Fruit fly (Drosophila melanogaster) Kc167 (cell line): ENCODE data around the gene gdl.

Source experiments
- Myc ChIP-seq: fragments of >200 bp; optimal IDR thresholded peaks from 2 replicates; lab custom pipeline; 2017; ENCODE audit warnings: missing external identifiers
- Sin3A ChIP-seq: fragments of >200 bp; optimal IDR thresholded peaks from 2 replicates; lab custom pipeline; 2018; ENCODE audit warnings: missing external identifiers
- h ChIP-seq: fragments of >200 bp; optimal IDR thresholded peaks from 3 replicates; lab custom pipeline; 2018; ENCODE audit warnings: missing external identifiers
- insv ChIP-seq: fragments of >200 bp; optimal IDR thresholded peaks from 3 replicates; lab custom pipeline; 2018; ENCODE audit warnings: missing external identifiers
- psq ChIP-seq: fragments of >200 bp; optimal IDR thresholded peaks from 2 replicates; lab custom pipeline; 2017; ENCODE audit warnings: missing external identifiers
- ttk ChIP-seq: sonication (Bioruptor generic); optimal IDR thresholded peaks from 2 replicates; lab custom pipeline; 2017; ENCODE audit warnings: missing external identifiers

gdl gene

DNA sequence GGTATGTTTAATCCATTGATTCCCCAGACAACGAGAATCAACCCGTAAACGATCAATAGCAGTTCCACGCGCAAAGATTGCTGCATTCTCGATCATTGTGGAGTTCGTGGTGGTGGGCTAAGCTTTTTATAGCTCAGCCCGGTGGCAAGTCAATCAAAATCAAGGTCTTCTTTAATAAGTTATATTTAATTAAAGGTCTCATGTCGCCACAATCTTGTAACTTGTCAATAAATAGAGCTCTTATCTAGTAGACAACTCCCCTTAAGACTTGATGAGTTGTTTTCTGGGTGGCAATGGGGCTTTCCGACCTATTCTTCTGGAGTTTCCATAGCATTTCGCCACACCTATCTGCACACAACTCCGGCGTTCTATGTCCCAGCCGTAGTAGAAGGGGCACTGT, 18.9 kb downstream of the gdl start, which contains the start of gene CG42728:
Gene CG42728, minus strand, starts transcription at position 101 of the 400 bp plus-strand sequence.
- TF ChIP-seq insv (no peak), h (no peak), Sin3A (no peak), Myc (lab: Kevin White, UChicago) (no peak), ttk (lab: Kevin White, UChicago) (no peak), psq (lab: Kevin White, UChicago) (no peak)

DNA sequence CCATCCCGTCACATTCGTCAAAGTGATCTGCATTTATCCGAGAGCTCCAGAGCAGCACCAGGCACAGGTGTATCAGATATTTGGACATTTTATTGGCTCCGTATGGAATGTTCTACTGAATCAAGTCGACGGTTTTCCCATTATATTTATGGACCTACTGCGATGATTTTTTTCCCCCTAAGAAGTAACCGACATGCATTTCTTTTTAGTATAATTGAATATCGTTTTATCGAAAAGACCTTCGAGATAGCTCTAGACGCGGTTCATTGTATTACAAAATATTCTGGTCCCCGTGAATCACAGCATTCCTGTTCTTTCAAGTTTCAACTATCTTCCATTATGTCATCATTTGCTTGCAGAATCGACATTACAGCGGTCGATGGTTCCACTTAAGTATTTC, 19.9 kb downstream of the gdl start, which contains the start of gene obst-H:
Gene obst-H, minus strand, starts transcription at position 101 of the 400 bp plus-strand sequence.
- TF ChIP-seq psq (lab: Kevin White, UChicago), result no peak
- no peak for TF ChIP-seq h
- no peak for TF ChIP-seq Myc (lab: Kevin White, UChicago)
- TF ChIP-seq ttk (lab: Kevin White, UChicago), result no peak
- TF ChIP-seq insv, result no peak
- TF ChIP-seq Sin3A, result no peak

DNA sequence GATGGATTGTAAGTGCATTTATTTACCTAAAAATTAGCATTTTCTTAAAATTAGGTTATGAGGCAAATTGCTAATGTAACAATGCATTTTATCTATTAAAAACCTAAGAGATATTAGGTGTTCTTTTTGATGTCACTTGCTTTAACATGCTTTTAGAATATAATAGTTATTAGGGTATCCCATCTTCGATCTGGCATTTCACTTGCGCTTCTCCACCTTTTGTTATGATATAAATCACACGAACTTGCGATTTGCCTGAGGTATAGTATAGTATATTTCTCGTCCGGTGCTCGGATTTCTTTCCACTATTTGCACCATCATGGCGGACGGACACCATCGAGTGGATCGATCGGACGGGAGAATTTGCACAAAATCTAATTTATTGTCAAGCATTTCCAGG, 20.8 kb downstream of the gdl start:
- TF ChIP-seq h, result no peak
- TF ChIP-seq psq (lab: Kevin White, UChicago), result no peak
- no peak for TF ChIP-seq insv
- TF ChIP-seq Sin3A, result no peak
- TF ChIP-seq Myc (lab: Kevin White, UChicago), result no peak
- TF ChIP-seq ttk (lab: Kevin White, UChicago), result no peak

DNA sequence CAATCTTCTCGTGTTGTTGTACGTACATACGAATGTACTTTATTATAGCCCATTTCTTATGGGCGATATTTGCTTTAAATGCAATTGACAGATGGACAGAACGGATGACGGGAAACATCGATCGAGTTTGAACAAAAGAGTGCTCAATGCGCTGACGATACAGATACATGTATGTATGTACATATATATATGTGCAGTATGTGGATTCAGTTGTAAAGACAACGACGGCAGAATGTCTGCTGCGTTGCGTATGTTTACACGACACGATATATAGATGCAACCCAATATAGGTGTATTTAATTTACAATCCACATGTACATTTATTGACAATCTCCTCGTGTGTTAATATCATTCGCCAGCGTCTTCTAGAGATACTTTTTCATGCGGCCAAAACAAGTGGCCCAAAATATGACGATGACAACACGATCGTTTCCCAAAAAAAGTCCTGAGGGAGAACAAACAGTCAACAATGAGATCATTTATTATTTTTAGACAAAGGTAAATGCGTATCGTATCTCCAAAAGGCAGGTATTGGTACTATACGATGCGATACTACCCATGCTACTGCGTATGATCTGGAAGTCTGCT, 21.5 kb downstream of the gdl start:
- no peak for TF ChIP-seq Sin3A
- TF ChIP-seq ttk (lab: Kevin White, UChicago), result no peak

DNA sequence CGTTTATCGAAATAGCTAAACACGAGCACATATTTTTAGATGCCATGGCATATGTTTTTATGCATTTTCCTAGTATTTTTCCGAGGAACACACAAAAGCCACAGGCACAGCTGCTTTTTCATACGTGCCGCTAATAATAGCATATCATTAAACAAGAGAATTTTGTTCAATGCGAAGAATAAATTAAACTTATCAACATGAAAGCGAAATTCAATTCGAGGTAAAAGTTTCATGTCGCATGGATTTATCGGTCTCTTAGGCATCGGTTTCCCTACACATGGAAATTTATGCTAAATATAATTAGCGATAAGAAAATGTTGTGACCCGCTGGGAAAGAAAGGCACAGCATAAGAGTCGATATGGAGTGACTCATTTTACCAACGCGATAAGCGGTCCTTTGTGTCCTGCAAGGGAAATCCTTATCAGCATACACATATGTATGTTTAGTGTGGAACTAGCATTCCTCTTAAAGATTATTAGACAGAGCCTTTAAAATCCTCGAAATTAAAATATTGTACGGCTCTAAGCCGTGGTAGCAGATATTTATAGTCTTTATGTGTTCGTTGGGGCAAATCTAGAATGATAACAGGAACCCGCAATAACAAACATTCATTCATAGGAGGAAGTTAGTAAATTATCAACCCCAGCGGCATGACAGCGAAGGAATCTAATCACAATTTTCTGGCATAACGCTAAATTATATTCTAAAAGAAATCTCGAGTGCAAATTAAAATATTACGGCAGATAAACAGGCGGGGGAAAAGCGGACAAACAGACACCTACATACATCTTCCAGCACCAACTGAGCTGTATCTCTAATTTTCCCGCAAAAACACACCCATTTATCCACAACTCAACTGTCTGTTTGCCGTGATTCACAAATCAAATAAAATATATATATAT, 22.4 kb downstream of the gdl start, which contains the start of gene CG43248:
Gene CG43248, minus strand, starts transcription at position 51 of the 903 bp plus-strand sequence.
- TF ChIP-seq Sin3A (no peak), Myc (lab: Kevin White, UChicago) (no peak), psq (lab: Kevin White, UChicago) (no peak), ttk (lab: Kevin White, UChicago) (no peak), insv (no peak), h (no peak)

DNA sequence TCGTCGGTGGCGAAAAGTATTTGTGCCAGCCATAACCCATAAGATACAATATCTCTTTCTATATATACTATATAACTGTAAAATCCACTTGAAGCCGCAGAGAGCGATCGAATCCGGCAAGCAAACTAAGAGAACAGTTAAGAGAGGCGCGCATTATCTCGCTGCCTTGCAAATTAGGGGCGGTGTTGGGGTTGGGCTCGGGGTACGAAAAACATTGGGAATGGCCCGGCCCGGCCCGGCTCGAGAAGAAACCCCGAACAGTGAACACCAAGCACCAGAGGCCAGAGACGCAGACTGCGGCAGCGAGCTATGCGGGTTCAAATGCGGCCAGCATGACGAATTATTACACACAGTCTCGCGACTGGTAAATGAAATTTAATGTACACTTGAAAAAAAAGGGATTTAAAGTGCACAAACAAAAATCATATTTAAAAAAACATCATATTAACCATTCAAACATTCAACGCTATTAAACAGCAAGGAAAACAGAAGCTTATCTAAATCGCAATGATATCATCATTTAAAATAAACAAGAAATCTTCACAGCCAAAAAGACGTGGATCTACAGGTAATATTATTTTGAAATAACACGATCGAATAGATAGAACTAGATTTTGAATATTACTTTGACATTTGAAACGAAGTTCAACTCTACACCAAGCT, 23.3 kb downstream of the gdl start:
- no peak for TF ChIP-seq ttk (lab: Kevin White, UChicago)
- TF ChIP-seq Myc (lab: Kevin White, UChicago), result no peak
- TF ChIP-seq Sin3A, result no peak
- TF ChIP-seq psq (lab: Kevin White, UChicago), result no peak
- no peak for TF ChIP-seq h
- no peak for TF ChIP-seq insv

DNA sequence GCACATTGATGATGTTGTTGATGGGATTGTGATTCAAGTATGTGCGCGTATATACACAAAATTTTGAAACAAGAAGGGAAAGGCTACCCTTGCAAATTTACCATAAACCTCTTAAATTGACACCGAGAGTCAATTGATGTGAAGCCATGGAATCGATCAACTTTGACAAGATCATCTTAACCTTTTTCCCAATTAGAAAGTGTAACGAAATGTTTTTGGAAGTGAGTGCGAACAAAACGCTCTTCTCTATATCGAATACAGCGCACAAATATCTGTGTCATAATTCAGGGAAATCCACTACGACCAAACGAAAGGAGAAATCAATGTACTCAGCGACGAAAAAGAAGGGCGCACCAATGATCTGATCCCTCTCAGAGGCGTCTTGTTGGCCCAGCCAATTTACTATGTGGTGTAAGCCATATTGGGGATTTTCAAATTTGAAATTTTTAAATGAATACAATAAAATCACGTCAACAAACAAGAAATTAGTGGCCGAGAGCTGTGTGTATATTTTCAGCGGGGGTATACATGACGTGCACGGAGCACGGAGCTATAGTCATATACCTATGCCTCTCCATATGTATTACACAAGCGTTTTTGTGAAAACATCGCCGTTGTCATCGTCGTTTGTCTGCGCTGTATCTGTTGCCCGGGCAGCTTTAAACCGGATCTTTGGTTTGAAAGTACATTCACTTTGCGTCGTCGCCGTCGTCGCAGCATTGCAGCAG, 24.3 kb downstream of the gdl start:
- TF ChIP-seq psq (lab: Kevin White, UChicago) (no peak), Myc (lab: Kevin White, UChicago) (no peak), ttk (lab: Kevin White, UChicago) (no peak), h (no peak), Sin3A (no peak), insv (no peak)

DNA sequence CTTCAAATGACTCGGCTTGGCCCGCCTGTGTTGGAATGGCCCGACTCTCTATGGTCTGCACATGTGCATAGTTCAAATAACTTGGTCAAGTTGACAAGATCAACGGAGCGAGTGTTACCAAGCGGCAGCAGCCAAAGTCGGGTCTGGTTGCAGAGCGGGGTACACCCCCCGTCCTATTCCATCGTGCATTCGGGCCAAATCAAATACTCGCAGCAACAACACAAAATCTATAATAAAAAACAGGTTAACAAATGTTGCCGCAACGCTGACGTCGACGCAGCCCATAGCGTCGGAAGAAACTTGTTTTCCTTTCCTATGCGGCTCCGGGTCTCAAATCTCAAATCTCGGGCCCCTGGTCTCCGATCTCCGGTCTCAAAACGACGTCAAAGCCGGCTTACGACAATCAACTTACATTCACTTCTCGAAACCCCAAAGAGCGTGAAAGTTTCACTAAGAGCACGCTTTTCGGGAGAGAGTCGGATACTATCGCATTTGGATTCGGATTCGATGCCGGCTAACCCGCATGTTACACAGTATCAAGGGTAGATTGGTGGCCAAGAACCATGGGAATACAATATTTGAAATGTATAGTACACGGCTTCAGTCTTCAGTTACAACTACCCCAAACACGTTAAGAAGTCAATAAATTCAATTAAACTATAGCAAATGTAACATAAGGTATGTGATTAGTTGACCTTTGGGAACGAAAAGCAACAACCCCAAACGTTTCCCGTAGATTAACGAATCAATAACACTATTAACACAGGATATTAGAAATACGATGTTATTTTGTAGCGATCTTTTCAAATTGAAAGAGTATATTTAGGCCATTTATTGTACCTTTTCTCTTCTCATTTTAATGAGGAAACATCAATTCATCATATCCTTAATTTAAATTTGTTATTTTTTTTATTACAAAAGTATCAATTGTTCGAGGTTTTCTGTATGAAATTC, 25.3 kb downstream of the gdl start:
- no peak for TF ChIP-seq ttk (lab: Kevin White, UChicago)
- no peak for TF ChIP-seq psq (lab: Kevin White, UChicago)
- no peak for TF ChIP-seq Myc (lab: Kevin White, UChicago)

DNA sequence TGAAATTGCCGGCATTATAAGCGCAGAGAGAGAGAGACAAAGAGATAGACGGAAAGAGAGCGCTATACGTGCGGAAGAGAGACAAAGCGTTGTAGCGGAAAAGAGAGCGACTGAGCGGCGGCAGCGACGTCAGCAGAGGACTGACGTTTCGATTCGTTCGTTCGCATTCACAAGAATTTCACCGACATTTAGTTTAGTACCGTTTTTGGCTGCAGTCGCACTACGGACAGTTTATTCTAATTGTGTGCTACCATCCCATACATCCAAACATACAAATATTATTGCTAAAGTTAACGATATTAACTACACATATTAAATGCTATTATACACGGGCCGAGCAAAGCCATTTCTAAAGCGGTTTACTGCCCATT, 26.0 kb downstream of the gdl start, which contains the start of gene CrebA:
Gene CrebA, plus strand, starts transcription at position 168 of the 371 bp plus-strand sequence.
- no peak for TF ChIP-seq psq (lab: Kevin White, UChicago)
- no peak for TF ChIP-seq h
- no peak for TF ChIP-seq ttk (lab: Kevin White, UChicago)
- TF ChIP-seq Myc (lab: Kevin White, UChicago), result no peak
- TF ChIP-seq insv, result no peak
- no peak for TF ChIP-seq Sin3A

DNA sequence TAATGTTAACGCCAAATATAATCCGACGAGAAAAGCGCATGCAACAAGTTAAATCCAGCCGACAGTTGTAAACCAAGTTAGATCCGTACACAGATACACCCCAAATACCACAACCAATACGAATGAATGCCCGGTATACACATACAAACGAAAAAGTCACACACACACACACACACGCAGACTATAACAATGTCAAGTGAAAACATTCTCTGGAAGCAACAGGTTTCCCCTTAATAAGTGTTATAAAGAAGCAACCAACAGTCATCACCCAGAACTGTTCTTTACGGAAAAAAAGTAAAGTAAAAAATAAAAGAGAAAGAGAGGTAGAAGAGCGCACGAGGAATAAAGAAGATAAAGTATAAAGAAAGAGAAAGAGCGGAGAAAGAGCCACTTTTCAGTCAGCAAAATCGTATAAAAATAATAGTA, 26.6 kb downstream of the gdl start:
- TF ChIP-seq Myc (lab: Kevin White, UChicago), result no peak
- no peak for TF ChIP-seq psq (lab: Kevin White, UChicago)
- no peak for TF ChIP-seq insv
- no peak for TF ChIP-seq Sin3A
- TF ChIP-seq h, result no peak
- no peak for TF ChIP-seq ttk (lab: Kevin White, UChicago)

DNA sequence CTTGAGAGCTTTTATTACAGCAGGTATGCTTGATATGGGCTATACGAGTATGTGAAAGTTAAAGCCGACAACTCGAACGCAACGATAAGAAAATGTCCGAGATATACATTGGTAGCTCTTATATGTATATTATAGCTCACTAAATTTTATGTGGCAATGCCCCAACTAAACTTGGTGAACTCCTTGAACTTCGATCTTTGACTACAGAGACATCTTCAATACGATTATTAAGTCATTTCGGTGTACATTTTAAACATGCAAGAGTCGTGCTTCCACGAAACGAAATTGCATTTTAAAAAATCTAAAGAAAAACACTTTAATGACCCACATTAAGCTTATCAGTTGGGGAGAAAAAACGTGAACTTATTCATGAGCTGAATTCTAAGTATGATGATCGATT, 27.3 kb downstream of the gdl start:
- no peak for TF ChIP-seq Myc (lab: Kevin White, UChicago)
- TF ChIP-seq psq (lab: Kevin White, UChicago), result no peak
- TF ChIP-seq h, result no peak
- no peak for TF ChIP-seq insv
- TF ChIP-seq Sin3A, result no peak
- no peak for TF ChIP-seq ttk (lab: Kevin White, UChicago)
